Worm (Caenorhabditis elegans) whole organism, L3 larva: Measurements from ENCODE around the gene ZC395.4.

Experiments
- R02D3.7 ChIP-seq: fragments of 150-350 bp; optimal IDR thresholded peaks from 2 replicates; lab custom pipeline; 2014; ENCODE audit warnings: missing biosample characterization, missing genetic modification characterization
- ZK546.5 ChIP-seq: sonication (generic microtip); optimal IDR thresholded peaks from 2 replicates; lab custom pipeline; 2017; ENCODE audit warnings: missing biosample characterization, missing genetic modification characterization
- ama-1 ChIP-seq: fragments of 150-350 bp; optimal IDR thresholded peaks from 2 replicates; lab custom pipeline; 2018
- ceh-28 ChIP-seq: fragments of 150-350 bp; optimal IDR thresholded peaks from 2 replicates; lab custom pipeline; 2014; ENCODE audit warnings: missing biosample characterization, missing genetic modification reagents, missing genetic modification characterization
- ceh-82 ChIP-seq: fragments of 150-350 bp; optimal IDR thresholded peaks from 2 replicates; lab custom pipeline; 2014; ENCODE audit warnings: missing biosample characterization, missing genetic modification characterization
- ceh-9 ChIP-seq: sonication (generic microtip); optimal IDR thresholded peaks from 2 replicates; lab custom pipeline; 2018; ENCODE audit warnings: missing biosample characterization, missing genetic modification characterization
- daf-12 ChIP-seq: fragments of 150-350 bp; optimal IDR thresholded peaks from 2 replicates; lab custom pipeline; 2014; ENCODE audit warnings: missing biosample characterization, missing genetic modification reagents, missing genetic modification characterization
- egl-5 ChIP-seq: fragments of 150-350 bp; optimal IDR thresholded peaks from 2 replicates; lab custom pipeline; 2017; ENCODE audit warnings: missing biosample characterization, missing genetic modification reagents, missing genetic modification characterization, inconsistent platforms
- elt-1 ChIP-seq: fragments of 150-350 bp; optimal IDR thresholded peaks from 2 replicates; lab custom pipeline; 2014; ENCODE audit warnings: missing biosample characterization, missing genetic modification characterization
- elt-2 ChIP-seq: sonication (generic microtip); optimal IDR thresholded peaks from 2 replicates; lab custom pipeline; 2016; ENCODE audit warnings: missing genetic modification reagents, mild to moderate bottlenecking, missing genetic modification characterization, missing compliant biosample characterization
- eor-1 ChIP-seq, 2 experiments: fragments of 150-350 bp; optimal IDR thresholded peaks; 2 replicates each; lab custom pipeline; 2014 to 2018; ENCODE audit warnings: missing biosample characterization in 2 of 2, missing genetic modification characterization in 2 of 2
- fkh-10 ChIP-seq: sonication (generic microtip); optimal IDR thresholded peaks from 2 replicates; lab custom pipeline; 2017; ENCODE audit warnings: missing biosample characterization, missing genetic modification reagents, missing genetic modification characterization
- hmg-11 ChIP-seq: sonication (generic microtip); optimal IDR thresholded peaks from 2 replicates; lab custom pipeline; 2016; ENCODE audit warnings: missing genetic modification characterization, missing compliant biosample characterization
- jun-1 ChIP-seq: fragments of 150-350 bp; optimal IDR thresholded peaks from 2 replicates; lab custom pipeline; 2014; ENCODE audit warnings: missing biosample characterization, missing genetic modification reagents, missing genetic modification characterization
- lin-15B ChIP-seq: fragments of 150-350 bp; optimal IDR thresholded peaks from 2 replicates; lab custom pipeline; 2014; ENCODE audit warnings: missing biosample characterization, missing genetic modification characterization
- lin-39 ChIP-seq: fragments of 150-350 bp; optimal IDR thresholded peaks from 2 replicates; lab custom pipeline; 2018; ENCODE audit warnings: missing biosample characterization, missing genetic modification reagents, missing genetic modification characterization
- lsy-12 ChIP-seq: sonication (generic microtip); optimal IDR thresholded peaks from 2 replicates; lab custom pipeline; 2016; ENCODE audit warnings: mild to moderate bottlenecking, missing genetic modification characterization, missing compliant biosample characterization
- mml-1 ChIP-seq: fragments of 150-350 bp; sonication (generic microtip); optimal IDR thresholded peaks from 3 replicates; lab custom pipeline; 2014; ENCODE audit warnings: missing biosample characterization, missing genetic modification characterization
- nfya-1 ChIP-seq: sonication (generic microtip); optimal IDR thresholded peaks from 2 replicates; lab custom pipeline; 2017; ENCODE audit warnings: missing genetic modification characterization, mild to moderate bottlenecking, missing compliant biosample characterization, antibody characterized with exemption, moderate library complexity; ENCODE audit not compliant: insufficient read depth
- nhr-11 ChIP-seq: fragments of 150-350 bp; optimal IDR thresholded peaks from 2 replicates; lab custom pipeline; 2014; ENCODE audit warnings: missing biosample characterization, missing genetic modification characterization
- nhr-12 ChIP-seq: fragments of 150-350 bp; optimal IDR thresholded peaks from 2 replicates; lab custom pipeline; 2014; ENCODE audit warnings: missing biosample characterization, missing genetic modification characterization
- nhr-23 ChIP-seq: fragments of 150-350 bp; optimal IDR thresholded peaks from 2 replicates; lab custom pipeline; 2014; ENCODE audit warnings: missing biosample characterization, missing genetic modification reagents, missing genetic modification characterization
- nhr-237 ChIP-seq: fragments of 150-350 bp; optimal IDR thresholded peaks from 2 replicates; lab custom pipeline; 2014; ENCODE audit warnings: missing biosample characterization, missing genetic modification characterization
- nhr-25 ChIP-seq: sonication (generic microtip); optimal IDR thresholded peaks from 2 replicates; lab custom pipeline; 2017; ENCODE audit warnings: missing biosample characterization, missing genetic modification characterization
- nhr-28 ChIP-seq: fragments of 150-350 bp; optimal IDR thresholded peaks from 2 replicates; lab custom pipeline; 2014; ENCODE audit warnings: missing biosample characterization, missing genetic modification characterization
- nhr-43 ChIP-seq: sonication (generic microtip); optimal IDR thresholded peaks from 2 replicates; lab custom pipeline; 2016; ENCODE audit warnings: mild to moderate bottlenecking, missing genetic modification characterization, missing compliant biosample characterization; ENCODE audit not compliant: poor library complexity, severe bottlenecking
- nhr-67 ChIP-seq: fragments of 150-350 bp; optimal IDR thresholded peaks from 2 replicates; lab custom pipeline; 2014; ENCODE audit warnings: missing biosample characterization, missing genetic modification characterization
- nhr-76 ChIP-seq: fragments of 150-350 bp; sonication (generic microtip); optimal IDR thresholded peaks from 5 replicates; lab custom pipeline; 2014; ENCODE audit warnings: missing biosample characterization, missing genetic modification characterization
- pha-4 ChIP-seq: fragments of 150-350 bp; optimal IDR thresholded peaks from 2 replicates; lab custom pipeline; 2014; ENCODE audit warnings: missing biosample characterization, missing genetic modification reagents, missing genetic modification characterization
- pqm-1 ChIP-seq: fragments of 150-350 bp; optimal IDR thresholded peaks from 2 replicates; lab custom pipeline; 2017; ENCODE audit warnings: missing biosample characterization, missing genetic modification characterization, inconsistent platforms
- sea-2 ChIP-seq: fragments of 150-350 bp; sonication (generic microtip); optimal IDR thresholded peaks from 4 replicates; lab custom pipeline; 2014; ENCODE audit warnings: missing biosample characterization, missing genetic modification reagents, missing genetic modification characterization
- skn-1 ChIP-seq: fragments of 150-350 bp; optimal IDR thresholded peaks from 2 replicates; lab custom pipeline; 2014; ENCODE audit warnings: missing biosample characterization, missing genetic modification characterization
- snpc-4 ChIP-seq: fragments of 150-350 bp; optimal IDR thresholded peaks from 2 replicates; lab custom pipeline; 2014; ENCODE audit warnings: missing biosample characterization, missing genetic modification characterization
- tbx-2 ChIP-seq: sonication (generic microtip); optimal IDR thresholded peaks from 2 replicates; lab custom pipeline; 2016; ENCODE audit warnings: mild to moderate bottlenecking, missing genetic modification characterization, missing compliant biosample characterization
- unc-39 ChIP-seq: sonication (generic microtip); optimal IDR thresholded peaks from 4 replicates; lab custom pipeline; 2017; ENCODE audit warnings: missing biosample characterization, missing genetic modification characterization
- unc-62 ChIP-seq: fragments of 150-350 bp; sonication (generic microtip); optimal IDR thresholded peaks from 4 replicates; lab custom pipeline; 2014; ENCODE audit warnings: missing biosample characterization, missing genetic modification reagents, missing genetic modification characterization
- ztf-4 ChIP-seq: fragments of 150-350 bp; optimal IDR thresholded peaks from 2 replicates; lab custom pipeline; 2014; ENCODE audit warnings: missing biosample characterization, missing genetic modification characterization

The ZC395.4 gene

ce11 chrIII:5224908-5225307, 45.0 kb upstream of the ZC395.4 start (continued):
- no peak for TF ChIP-seq eor-1 (tag; optimal IDR thresholded peaks at IDR 0.05; lab: Kevin White, UChicago)

ce11 chrIII:5225321-5225720, 44.6 kb upstream of the ZC395.4 start, which contains the start of gene nex-1:
Gene nex-1 (plus strand): TSS chrIII:5225621.
- TF ChIP-seq nhr-28 (tag; lab: Kevin White, UChicago): no peak
- no peak for TF ChIP-seq fkh-10 (GFP tag; lab: Kevin White, UChicago)
- no peak for TF ChIP-seq mml-1

- peak; percentile 9 for TF ChIP-seq ceh-82 (tag; lab: Kevin White, UChicago)
- no peak for TF ChIP-seq nhr-67
- TF ChIP-seq skn-1 (tag; lab: Kevin White, UChicago): peak; percentile 57
- no peak for TF ChIP-seq ZK546.5
- peak; percentile 78 for TF ChIP-seq nhr-25 (tag; lab: Kevin White, UChicago)
- TF ChIP-seq ceh-28 (tag; lab: Kevin White, UChicago): no peak
- peak; percentile 2 for TF ChIP-seq jun-1 (tag; lab: Kevin White, UChicago)
- peak; percentile 93 for TF ChIP-seq nfya-1
- peak; percentile 30 for TF ChIP-seq nhr-11 (tag; lab: Kevin White, UChicago)
- TF ChIP-seq ama-1: peak; percentile 42
- peak; percentile 50 for TF ChIP-seq R02D3.7 (tag; lab: Kevin White, UChicago)
- TF ChIP-seq sea-2: no peak
- peak; percentile 94 for TF ChIP-seq lin-39 (tag; lab: Kevin White, UChicago)
- TF ChIP-seq nhr-12 (tag; lab: Kevin White, UChicago): no peak
- TF ChIP-seq nhr-43 (tag; lab: Kevin White, UChicago): peak; percentile 80
- TF ChIP-seq fkh-10 (GFP tag; lab: Kevin White, UChicago): peak; percentile 33
- TF ChIP-seq lsy-12 (tag; lab: Kevin White, UChicago): peak; percentile 77
- peak; percentile 25 for TF ChIP-seq ztf-4 (tag; lab: Kevin White, UChicago)
- TF ChIP-seq snpc-4: peak; percentile 40
- peak; percentile 42 for TF ChIP-seq pqm-1
- TF ChIP-seq unc-62 (GFP tag; lab: Kevin White, UChicago): no peak
- peak; percentile 91 for TF ChIP-seq hmg-11 (tag; lab: Kevin White, UChicago)
- TF ChIP-seq egl-5 (tag; lab: Kevin White, UChicago): peak; percentile 88
- peak; percentile 62 for TF ChIP-seq elt-2 (tag; lab: Kevin White, UChicago)
- no peak for TF ChIP-seq unc-39 (tag; lab: Kevin White, UChicago)
- no peak for TF ChIP-seq daf-12
- peak; percentile 29 for TF ChIP-seq tbx-2 (tag; lab: Kevin White, UChicago)
- TF ChIP-seq lin-15B (tag; lab: Kevin White, UChicago): peak; percentile 95
- no peak for TF ChIP-seq nhr-76
- peak; percentile 97 for TF ChIP-seq pha-4
- TF ChIP-seq nhr-237 (tag; lab: Kevin White, UChicago): no peak
- peak; percentile 92 for TF ChIP-seq nhr-23 (tag; lab: Kevin White, UChicago)
Measured at ce11 chrIII:5227831-5228467, 42.0 kb upstream of the ZC395.4 start, which contains the start of the genes C34E10.12, C34E10.10 and atp-2. Gene C34E10.12 (minus strand): TSS chrIII:5227881. Gene C34E10.10 (minus strand): TSS chrIII:5227884. Gene atp-2 (plus strand): TSS chrIII:5228417.

- TF ChIP-seq snpc-4 (no peak), ztf-4 (tag; lab: Kevin White, UChicago) (no peak), sea-2 (no peak), ceh-9 (tag; lab: Kevin White, UChicago) (no peak), skn-1 (tag; lab: Kevin White, UChicago) (no peak), unc-62 (GFP tag; lab: Kevin White, UChicago) (no peak), elt-1 (tag; lab: Kevin White, UChicago) (no peak), egl-5 (tag; lab: Kevin White, UChicago) (no peak)
Measured at ce11 chrIII:5228839-5229238, 41.1 kb upstream of the ZC395.4 start.
